Worm (Caenorhabditis elegans) whole organism, early embryonic: ENCODE data around the gene best-18.

Experiments used
- B0310.2 ChIP-seq: sonication (generic microtip); optimal IDR thresholded peaks from 2 replicates; lab custom pipeline; 2016; ENCODE audit warnings: mild to moderate bottlenecking, missing genetic modification characterization, missing compliant biosample characterization
- F13C5.2 ChIP-seq: sonication (generic microtip); optimal IDR thresholded peaks from 2 replicates; lab custom pipeline; 2017; ENCODE audit warnings: mild to moderate bottlenecking, missing genetic modification characterization, inconsistent platforms, missing compliant biosample characterization
- aly-1 ChIP-seq: sonication (generic microtip); optimal IDR thresholded peaks from 2 replicates; lab custom pipeline; 2016; ENCODE audit warnings: missing genetic modification characterization, missing compliant biosample characterization
- ama-1 ChIP-seq: fragments of 150-350 bp; optimal IDR thresholded peaks from 2 replicates; lab custom pipeline; 2014
- ceh-13 ChIP-seq: fragments of 200-800 bp; sonication (Bioruptor generic); optimal IDR thresholded peaks from 2 replicates; lab custom pipeline; 2018; ENCODE audit warnings: mild to moderate bottlenecking, missing genetic modification characterization, missing compliant biosample characterization
- ceh-36 ChIP-seq: sonication (generic microtip); optimal IDR thresholded peaks from 2 replicates; lab custom pipeline; 2016; ENCODE audit warnings: missing genetic modification characterization, inconsistent platforms, missing compliant biosample characterization
- ets-7 ChIP-seq: sonication (generic microtip); optimal IDR thresholded peaks from 2 replicates; lab custom pipeline; 2016; ENCODE audit warnings: missing genotype, missing genetic modification characterization, missing compliant biosample characterization
- flt-1 ChIP-seq: fragments of 200-800 bp; sonication (Bioruptor generic); IDR thresholded peaks from 2 replicates; pipeline ENCODE4 v1.3.6; 2022; ENCODE audit warnings: missing genetic modification characterization, missing compliant biosample characterization
- hmbx-1 ChIP-seq: sonication (generic microtip); optimal IDR thresholded peaks from 2 replicates; lab custom pipeline; 2016; ENCODE audit warnings: mild to moderate bottlenecking, missing genetic modification characterization, missing compliant biosample characterization
- hmg-4 ChIP-seq: fragments of 200-800 bp; sonication (Bioruptor generic); optimal IDR thresholded peaks from 2 replicates; lab custom pipeline; 2018; ENCODE audit warnings: mild to moderate bottlenecking, missing genetic modification characterization, missing compliant biosample characterization
- hnd-1 ChIP-seq: sonication (generic microtip); optimal IDR thresholded peaks from 2 replicates; lab custom pipeline; 2016; ENCODE audit warnings: missing genetic modification characterization, missing compliant biosample characterization
- pes-1 ChIP-seq: fragments of 200-800 bp; sonication (Bioruptor generic); IDR thresholded peaks from 2 replicates; pipeline ENCODE4 v1.3.6; 2022; ENCODE audit warnings: missing genetic modification reagents, missing genetic modification characterization, missing compliant biosample characterization
- scrt-1 ChIP-seq: fragments of 200-800 bp; sonication (Bioruptor generic); IDR thresholded peaks from 2 replicates; pipeline ENCODE4 v1.3.6; 2022; ENCODE audit warnings: missing genetic modification characterization, missing compliant biosample characterization
- sea-1 ChIP-seq: fragments of 200-800 bp; sonication (Bioruptor generic); conservative IDR thresholded peaks from 2 replicates; pipeline ENCODE4 v1.3.6; 2022; ENCODE audit warnings: missing genetic modification characterization, missing compliant biosample characterization
- tbx-11 ChIP-seq: fragments of 200-800 bp; sonication (Bioruptor generic); IDR thresholded peaks from 2 replicates; pipeline ENCODE4 v1.3.6; 2022; ENCODE audit warnings: missing genetic modification characterization, missing compliant biosample characterization
- tbx-37 ChIP-seq: fragments of 200-800 bp; sonication (Bioruptor generic); conservative IDR thresholded peaks from 2 replicates; pipeline ENCODE4 v1.3.6; 2022; ENCODE audit warnings: missing genetic modification reagents, missing genetic modification characterization, missing compliant biosample characterization
- tra-4 ChIP-seq: sonication (generic microtip); optimal IDR thresholded peaks from 2 replicates; lab custom pipeline; 2017; ENCODE audit warnings: missing genetic modification characterization, missing compliant biosample characterization

best-18 gene

ce11 chrIII:10241332-10241829, 29.2 kb downstream of the best-18 start:
- TF ChIP-seq ama-1 (lab: Kevin White, UChicago) (no peak), scrt-1 (GFP tag; lab: Robert Waterston, UW) (no peak), sea-1 (GFP tag; lab: Robert Waterston, UW) (no peak), pes-1 (GFP tag; lab: Robert Waterston, UW) (no peak), aly-1 (no peak), B0310.2 (tag; lab: Kevin White, UChicago) (no peak), F13C5.2 (tag; lab: Kevin White, UChicago) (no peak), hmg-4 (GFP tag; lab: Kevin White, UChicago) (no peak), ceh-36 (tag; lab: Kevin White, UChicago) (no peak), hnd-1 (tag; lab: Kevin White, UChicago) (no peak), flt-1 (GFP tag; lab: Robert Waterston, UW) (no peak)

ce11 chrIII:10244013-10244412, 31.8 kb downstream of the best-18 start:
- TF ChIP-seq tra-4 (tag; lab: Kevin White, UChicago) (no peak), F13C5.2 (tag; lab: Kevin White, UChicago) (no peak), flt-1 (GFP tag; lab: Robert Waterston, UW) (no peak), pes-1 (GFP tag; lab: Robert Waterston, UW) (no peak), tbx-11 (GFP tag; lab: Robert Waterston, UW) (no peak), sea-1 (GFP tag; lab: Robert Waterston, UW) (no peak), hmg-4 (GFP tag; lab: Kevin White, UChicago) (no peak)

- 0 out of 2 replicates have a peak, but pooled peaks have one; percentile 22 for TF ChIP-seq scrt-1 (GFP tag; lab: Robert Waterston, UW)
- TF ChIP-seq hmg-4 (GFP tag; lab: Kevin White, UChicago) = peak; percentile 13
- TF ChIP-seq aly-1 = no peak
- no peak for TF ChIP-seq ets-7 (tag; lab: Kevin White, UChicago)
Observed at ce11 chrIII:10248441-10249137, 36.4 kb downstream of the best-18 start, which contains the start of the genes div-1 and cor-1. div-1 (minus strand) TSS chrIII:10248559. cor-1 (plus strand) TSS chrIII:10249111.

- TF ChIP-seq hmg-4 (GFP tag; lab: Kevin White, UChicago) = no peak
- no peak for TF ChIP-seq scrt-1 (GFP tag; lab: Robert Waterston, UW)
- TF ChIP-seq flt-1 (GFP tag; lab: Robert Waterston, UW) = no peak
- TF ChIP-seq tra-4 (tag; lab: Kevin White, UChicago) = no peak
- TF ChIP-seq B0310.2 (tag; lab: Kevin White, UChicago) = no peak
- no peak for TF ChIP-seq tbx-11 (GFP tag; lab: Robert Waterston, UW)
- TF ChIP-seq aly-1 = no peak
- TF ChIP-seq ama-1 (lab: Kevin White, UChicago) = no peak
- no peak for TF ChIP-seq sea-1 (GFP tag; lab: Robert Waterston, UW)
- no peak for TF ChIP-seq ets-7 (tag; lab: Kevin White, UChicago)
- TF ChIP-seq hmbx-1 (tag; lab: Kevin White, UChicago) = no peak
- no peak for TF ChIP-seq hnd-1 (tag; lab: Kevin White, UChicago)
- TF ChIP-seq ceh-13 (GFP tag; lab: Kevin White, UChicago) = no peak
- no peak for TF ChIP-seq pes-1 (GFP tag; lab: Robert Waterston, UW)
- TF ChIP-seq tbx-37 (GFP tag; lab: Robert Waterston, UW) = no peak
- no peak for TF ChIP-seq F13C5.2 (tag; lab: Kevin White, UChicago)
- no peak for TF ChIP-seq ceh-36 (tag; lab: Kevin White, UChicago)
Observed at ce11 chrIII:10251114-10251513, 38.9 kb downstream of the best-18 start.

- TF ChIP-seq F13C5.2 (tag; lab: Kevin White, UChicago) (no peak), pes-1 (GFP tag; lab: Robert Waterston, UW) (no peak), tbx-37 (GFP tag; lab: Robert Waterston, UW) (no peak), B0310.2 (tag; lab: Kevin White, UChicago) (no peak), scrt-1 (GFP tag; lab: Robert Waterston, UW) (no peak), flt-1 (GFP tag; lab: Robert Waterston, UW) (no peak)
Observed at ce11 chrIII:10253334-10253733, 41.1 kb downstream of the best-18 start.

- no peak for TF ChIP-seq ceh-36 (tag; lab: Kevin White, UChicago)
- TF ChIP-seq flt-1 (GFP tag; lab: Robert Waterston, UW) = no peak
- no peak for TF ChIP-seq hnd-1 (tag; lab: Kevin White, UChicago)
Observed at ce11 chrIII:10254583-10254982, 42.4 kb downstream of the best-18 start, which contains the start of gene R01H10.4. R01H10.4 (plus strand) TSS chrIII:10254818.

- TF ChIP-seq tbx-37 (GFP tag; lab: Robert Waterston, UW) (no peak), scrt-1 (GFP tag; lab: Robert Waterston, UW) (no peak), ceh-13 (GFP tag; lab: Kevin White, UChicago) (no peak), aly-1 (no peak), flt-1 (GFP tag; lab: Robert Waterston, UW) (no peak), hnd-1 (tag; lab: Kevin White, UChicago) (no peak), tbx-11 (GFP tag; lab: Robert Waterston, UW) (no peak), F13C5.2 (tag; lab: Kevin White, UChicago) (no peak), B0310.2 (tag; lab: Kevin White, UChicago) (no peak), hmg-4 (GFP tag; lab: Kevin White, UChicago) (no peak), hmbx-1 (tag; lab: Kevin White, UChicago) (no peak), tra-4 (tag; lab: Kevin White, UChicago) (no peak), ceh-36 (tag; lab: Kevin White, UChicago) (no peak), pes-1 (GFP tag; lab: Robert Waterston, UW) (no peak), sea-1 (GFP tag; lab: Robert Waterston, UW) (no peak)
Observed at ce11 chrIII:10258641-10259040, 46.4 kb downstream of the best-18 start, which contains the start of gene rip-1. rip-1 (minus strand) TSS chrIII:10258741.
